Worm (Caenorhabditis elegans): ENCODE results near the gene F54D12.2.

ce11 chrII:1386478-1386877 is 12.0 kb upstream of the F54D12.2 start, which contains the start of gene aat-7:
- no peak for TF ChIP-seq unc-130 (GFP tag; optimal IDR thresholded peaks at IDR 0.05)
- TF ChIP-seq F33H1.4 (GFP tag; IDR thresholded peaks at IDR 0.05) = no peak
- no peak for TF ChIP-seq F49E8.2 (tag; optimal IDR thresholded peaks at IDR 0.05; ENCODE audit: insufficient read depth)
- no peak for TF ChIP-seq ztf-22 (GFP tag; optimal IDR thresholded peaks at IDR 0.05)
- no peak for TF ChIP-seq sea-2 (GFP tag; IDR thresholded peaks at IDR 0.05)
- no peak for TF ChIP-seq akir-1 (GFP tag; optimal IDR thresholded peaks at IDR 0.05)
- no peak for TF ChIP-seq snpc-1.1 (tag; optimal IDR thresholded peaks at IDR 0.05; ENCODE audit: insufficient read depth)
- TF ChIP-seq mel-28 (tag; optimal IDR thresholded peaks at IDR 0.05; ENCODE audit: borderline replicate concordance) = no peak
- no peak for TF ChIP-seq F55B11.4 (tag; optimal IDR thresholded peaks at IDR 0.05; ENCODE audit: borderline replicate concordance, insufficient read depth)
- no peak for TF ChIP-seq F52B5.7 (tag; optimal IDR thresholded peaks at IDR 0.05)
- TF ChIP-seq Y95B8A.8 (GFP tag; IDR thresholded peaks at IDR 0.05) = no peak
- no peak for TF ChIP-seq ceh-40 (GFP tag; IDR thresholded peaks at IDR 0.05)
